Worm (Caenorhabditis elegans) whole organism, L4/young adult: ENCODE measurements around the gene gpch-1.

Experiments
- W03F9.2 ChIP-seq: fragments of 150-350 bp; optimal IDR thresholded peaks from 2 replicates; lab custom pipeline; 2014; ENCODE audit warnings: missing biosample characterization, missing genetic modification characterization
- him-1 ChIP-seq: sonication (generic microtip); optimal IDR thresholded peaks from 2 replicates; lab custom pipeline; 2016; ENCODE audit warnings: missing genotype, missing genetic modification reagents, missing genetic modification characterization, missing compliant biosample characterization

- TF ChIP-seq W03F9.2 (no peak), him-1 (tag; lab: Kevin White, UChicago) (no peak)
These were observed 4.7 kb downstream of the gpch-1 start, which contains the start of gene mpc-1 for ce11 chrIII:4413099-4413498.
